Comparison of ENCODE assay signal across 3 fruit fly cellular contexts in genomic region chrX:11651420-11651819, dm6.
TF ChIP-seq lines count a peak whose summit lies in the region.

No protein-coding gene starts in this region.

- peak; percentile 75 for TF ChIP-seq CTCF in whole organism, embryonic (GFP tag; optimal IDR thresholded peaks at IDR 0.05; lab: Kevin White, UChicago)

TF ChIP-seq in whole organism, embryonic, 481 proteins besides CTCF, POLR2A, EP300 and RAD21 (continues in another document):
- TF ChIP-seq bigmax (GFP tag; optimal IDR thresholded peaks at IDR 0.05; lab: Kevin White, UChicago), result no peak
- TF ChIP-seq pita (GFP tag; optimal IDR thresholded peaks at IDR 0.05; lab: Kevin White, UChicago), result no peak
- no peak for TF ChIP-seq CG31365 (tag; optimal IDR thresholded peaks at IDR 0.05; lab: Kevin White, UChicago)
- no peak for TF ChIP-seq chinmo (GFP tag; IDR thresholded peaks at IDR 0.05; lab: Robert Waterston, UW; ENCODE audit: partially characterized antibody)
- TF ChIP-seq zfh1 (GFP tag; IDR thresholded peaks at IDR 0.05; lab: Robert Waterston, UW), result no peak
- TF ChIP-seq CG10959 (GFP tag; IDR thresholded peaks at IDR 0.05; lab: Robert Waterston, UW), result no peak
- TF ChIP-seq CG8281 (tag; optimal IDR thresholded peaks at IDR 0.05; lab: Kevin White, UChicago), result peak; percentile 75
- TF ChIP-seq CG12155 (GFP tag; optimal IDR thresholded peaks at IDR 0.05; lab: Kevin White, UChicago), result no peak
- no peak for TF ChIP-seq crc (GFP tag; optimal IDR thresholded peaks at IDR 0.05; lab: Kevin White, UChicago)
- peak; percentile 39 for TF ChIP-seq Ets65A (GFP tag; lab: Kevin White, UChicago)
- TF ChIP-seq nerfin-2 (GFP tag; IDR thresholded peaks at IDR 0.05; lab: Robert Waterston, UW; ENCODE audit: partially characterized antibody), result no peak
- no peak for TF ChIP-seq C15 (GFP tag; IDR thresholded peaks at IDR 0.05; lab: Robert Waterston, UW)
- TF ChIP-seq Sry-β (GFP tag; optimal IDR thresholded peaks at IDR 0.05; lab: Kevin White, UChicago), result no peak
- no peak for TF ChIP-seq sc (optimal IDR thresholded peaks at IDR 0.05; lab: Kevin White, UChicago)
- no peak for TF ChIP-seq sc (GFP tag; optimal IDR thresholded peaks at IDR 0.05; lab: Kevin White, UChicago)
- TF ChIP-seq row (GFP tag; IDR thresholded peaks at IDR 0.05; lab: Robert Waterston, UW), result 0 out of 3 replicates have a peak, but pooled peaks have one; percentile 6
- no peak for TF ChIP-seq prd (optimal IDR thresholded peaks at IDR 0.05; lab: Kevin White, UChicago)
- TF ChIP-seq prd (GFP tag; IDR thresholded peaks at IDR 0.05; lab: Robert Waterston, UW), result no peak
- TF ChIP-seq danr (GFP tag; IDR thresholded peaks at IDR 0.05; lab: Robert Waterston, UW), result no peak
- TF ChIP-seq CG11695 (GFP tag; IDR thresholded peaks at IDR 0.05; lab: Robert Waterston, UW), result no peak
- TF ChIP-seq Sox102F (GFP tag; optimal IDR thresholded peaks at IDR 0.05; lab: Kevin White, UChicago), result peak; percentile 8
- TF ChIP-seq Sin3A (optimal IDR thresholded peaks at IDR 0.05; lab: Kevin White, UChicago), result no peak
- no peak for TF ChIP-seq H2.0 (GFP tag; IDR thresholded peaks at IDR 0.05; lab: Robert Waterston, UW)
- no peak for TF ChIP-seq Opbp (GFP tag; IDR thresholded peaks at IDR 0.05; lab: Robert Waterston, UW; ENCODE audit: partially characterized antibody)
- no peak for TF ChIP-seq Oli (tag; optimal IDR thresholded peaks at IDR 0.05; lab: Kevin White, UChicago)
- TF ChIP-seq jing (GFP tag; optimal IDR thresholded peaks at IDR 0.05; lab: Kevin White, UChicago), result no peak
- TF ChIP-seq kah (GFP tag; optimal IDR thresholded peaks at IDR 0.05; lab: Kevin White, UChicago), result no peak
- no peak for TF ChIP-seq psq (GFP tag; optimal IDR thresholded peaks at IDR 0.05; lab: Kevin White, UChicago)
- TF ChIP-seq so (GFP tag; IDR thresholded peaks at IDR 0.05; lab: Robert Waterston, UW), result no peak
- TF ChIP-seq CG13296 (GFP tag; optimal IDR thresholded peaks at IDR 0.05; lab: Kevin White, UChicago), result no peak
- no peak for TF ChIP-seq CG32772 (GFP tag; IDR thresholded peaks at IDR 0.05; lab: Robert Waterston, UW)
- no peak for TF ChIP-seq BEAF-32 (GFP tag; optimal IDR thresholded peaks at IDR 0.05; lab: Kevin White, UChicago)

TF ChIP-seq in whole organism, prepupa, 60 proteins besides CTCF, POLR2A, EP300 and RAD21 (continues in another document):
- TF ChIP-seq Met (GFP tag; optimal IDR thresholded peaks at IDR 0.05; lab: Kevin White, UChicago) (peak; percentile 61), Eip75B (GFP tag; optimal IDR thresholded peaks at IDR 0.05; lab: Kevin White, UChicago) (peak; percentile 19), Hr39 (GFP tag; optimal IDR thresholded peaks at IDR 0.05; lab: Kevin White, UChicago) (no peak), CG31627 (GFP tag; optimal IDR thresholded peaks at IDR 0.05; lab: Kevin White, UChicago) (no peak), ss (GFP tag; optimal IDR thresholded peaks at IDR 0.05; lab: Kevin White, UChicago) (no peak), CG4318 (GFP tag; optimal IDR thresholded peaks at IDR 0.05; lab: Kevin White, UChicago) (no peak), OdsH (GFP tag; optimal IDR thresholded peaks at IDR 0.05; lab: Kevin White, UChicago) (peak; percentile 24), CG7368 (GFP tag; optimal IDR thresholded peaks at IDR 0.05; lab: Kevin White, UChicago) (no peak), CG3032 (tag; optimal IDR thresholded peaks at IDR 0.05; lab: Kevin White, UChicago) (peak; percentile 12), CG16779 (tag; optimal IDR thresholded peaks at IDR 0.05; lab: Kevin White, UChicago) (no peak), spab (GFP tag; optimal IDR thresholded peaks at IDR 0.05; lab: Kevin White, UChicago) (no peak), CG6854 (GFP tag; optimal IDR thresholded peaks at IDR 0.05; lab: Kevin White, UChicago) (no peak), CG8632 (GFP tag; optimal IDR thresholded peaks at IDR 0.05; lab: Kevin White, UChicago) (no peak), fd59A (GFP tag; optimal IDR thresholded peaks at IDR 0.05; lab: Kevin White, UChicago) (no peak), net (GFP tag; optimal IDR thresholded peaks at IDR 0.05; lab: Kevin White, UChicago) (no peak), CG8119 (GFP tag; IDR thresholded peaks at IDR 0.05; lab: Robert Waterston, UW) (peak; percentile 41; the same call in 1 of the 3 replicates), CG32006 (GFP tag; optimal IDR thresholded peaks at IDR 0.05; lab: Kevin White, UChicago) (peak; percentile 59), fd85E (GFP tag; optimal IDR thresholded peaks at IDR 0.05; lab: Kevin White, UChicago) (no peak), Eip93F (GFP tag; optimal IDR thresholded peaks at IDR 0.05; lab: Kevin White, UChicago) (no peak), acj6 (GFP tag; optimal IDR thresholded peaks at IDR 0.05; lab: Kevin White, UChicago) (peak; percentile 14), Sox15 (GFP tag; optimal IDR thresholded peaks at IDR 0.05; lab: Kevin White, UChicago) (no peak), CG11294 (GFP tag; IDR thresholded peaks at IDR 0.05; lab: Robert Waterston, UW) (no peak), Hr4 (GFP tag; optimal IDR thresholded peaks at IDR 0.05; lab: Kevin White, UChicago) (peak; percentile 40), Lpt (GFP tag; optimal IDR thresholded peaks at IDR 0.05; lab: Kevin White, UChicago) (no peak), CG11762 (GFP tag; optimal IDR thresholded peaks at IDR 0.05; lab: Kevin White, UChicago; ENCODE audit: insufficient read depth) (no peak), CG6792 (GFP tag; optimal IDR thresholded peaks at IDR 0.05; lab: Kevin White, UChicago) (no peak), CG9139 (GFP tag; optimal IDR thresholded peaks at IDR 0.05; lab: Kevin White, UChicago) (no peak), CG1621 (tag; optimal IDR thresholded peaks at IDR 0.05; lab: Kevin White, UChicago) (no peak), Smox (GFP tag; optimal IDR thresholded peaks at IDR 0.05; lab: Kevin White, UChicago) (no peak), lz (GFP tag; optimal IDR thresholded peaks at IDR 0.05; lab: Kevin White, UChicago) (no peak), Sox14 (GFP tag; optimal IDR thresholded peaks at IDR 0.05; lab: Kevin White, UChicago) (no peak), Ets96B (tag; optimal IDR thresholded peaks at IDR 0.05; lab: Kevin White, UChicago) (peak; percentile 14), Eip78C (GFP tag; lab: Kevin White, UChicago) (peak; percentile 31), topi (GFP tag; optimal IDR thresholded peaks at IDR 0.05; lab: Kevin White, UChicago) (peak; percentile 6)

TF ChIP-seq in whole organism, pupa, 21 proteins besides CTCF, POLR2A, EP300 and RAD21:
- TF ChIP-seq CG8301 (tag; optimal IDR thresholded peaks at IDR 0.05; lab: Kevin White, UChicago), result peak; percentile 20
- peak; percentile 8 for TF ChIP-seq CG9948 (tag; optimal IDR thresholded peaks at IDR 0.05; lab: Kevin White, UChicago)
- TF ChIP-seq CG13204 (GFP tag; optimal IDR thresholded peaks at IDR 0.05; lab: Kevin White, UChicago), result no peak
- peak; percentile 34 for TF ChIP-seq CG14655 (GFP tag; optimal IDR thresholded peaks at IDR 0.05; lab: Kevin White, UChicago)
- peak; percentile 20 for TF ChIP-seq CG15710 (tag; optimal IDR thresholded peaks at IDR 0.05; lab: Kevin White, UChicago)
- TF ChIP-seq EcR (GFP tag; optimal IDR thresholded peaks at IDR 0.05; lab: Kevin White, UChicago), result no peak
- no peak for TF ChIP-seq D1 (tag; optimal IDR thresholded peaks at IDR 0.05; lab: Kevin White, UChicago)
- 0 out of 3 replicates have a peak, but pooled peaks have one; percentile 18 for TF ChIP-seq fd96Ca (GFP tag; IDR thresholded peaks at IDR 0.05; lab: Robert Waterston, UW)
- TF ChIP-seq CG8159 (tag; optimal IDR thresholded peaks at IDR 0.05; lab: Kevin White, UChicago), result peak; percentile 24
- peak; percentile 11 for TF ChIP-seq CG17806 (tag; optimal IDR thresholded peaks at IDR 0.05; lab: Kevin White, UChicago)
- TF ChIP-seq CG12605 (GFP tag; IDR thresholded peaks at IDR 0.05; lab: Robert Waterston, UW), result no peak

Comparison
In these comparisons a context has a peak if more than half of its experiments do, and no peak if none do; other contexts are left out.
1. Of the 7 proteins assayed by ChIP-seq in both whole organism, embryonic and whole organism, prepupa: peak only in whole organism, embryonic: Sox102F; only in whole organism, prepupa: none; in both: none; in neither: 6.